Worm (Caenorhabditis elegans): Measurements from ENCODE around the gene R07E5.11.

- TF ChIP-seq ama-1 (optimal IDR thresholded peaks at IDR 0.05): no peak
- TF ChIP-seq pqm-1 (tag; optimal IDR thresholded peaks at IDR 0.05): peak; percentile 95
- no peak for TF ChIP-seq nhr-28 (tag; optimal IDR thresholded peaks at IDR 0.05)
- TF ChIP-seq nhr-43 (tag; optimal IDR thresholded peaks at IDR 0.05; ENCODE audit: poor library complexity, severe bottlenecking): no peak
- no peak for TF ChIP-seq unc-62 (GFP tag; optimal IDR thresholded peaks at IDR 0.05)
- no peak for TF ChIP-seq nhr-237 (tag; optimal IDR thresholded peaks at IDR 0.05)
- TF ChIP-seq ceh-82 (tag; optimal IDR thresholded peaks at IDR 0.05): no peak
Observed at ce11 chrIII:4413099-4413498, 1.9 kb downstream of the R07E5.11 start, which contains the start of gene mpc-1.
